Fruit fly (Drosophila melanogaster) S2 (cell line): Measurements from ENCODE around the gene Serinc.

Experiments
- CG8478 ChIP-seq: fragments of >200 bp; optimal IDR thresholded peaks from 2 replicates; lab custom pipeline; 2018
- CTCF ChIP-seq, 2 experiments: fragments of >200 bp; optimal IDR thresholded peaks; 2 replicates each; lab custom pipeline; 2018

DNA sequence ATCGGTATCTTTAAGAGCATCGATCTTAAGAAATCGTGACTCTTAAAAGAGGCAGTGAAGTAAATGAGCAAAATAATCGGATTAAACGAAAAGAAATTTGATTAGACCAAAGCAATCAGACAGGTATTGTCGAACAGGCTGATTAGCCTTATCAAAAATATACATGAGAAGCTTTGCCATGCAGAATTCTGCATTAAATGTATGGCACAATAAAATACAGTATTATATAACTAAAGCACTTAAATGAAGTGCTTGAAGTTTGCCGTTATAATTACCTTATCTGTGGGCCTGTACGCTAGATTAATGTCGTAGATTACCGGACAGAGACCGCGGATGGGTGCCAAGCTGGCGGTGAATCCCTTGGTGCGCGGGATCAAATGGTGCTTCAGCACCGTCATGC, 29.5 kb upstream of the Serinc start:
- no peak for TF ChIP-seq CG8478 (lab: Kevin White, UChicago)
- no peak for TF ChIP-seq CTCF (optimal IDR thresholded peaks at IDR 0.05; lab: Kevin White, UChicago)
